Worm (Caenorhabditis elegans) whole organism, early embryonic: ENCODE results near the gene cnc-4.

Experiments used
- B0310.2 ChIP-seq: sonication (generic microtip); optimal IDR thresholded peaks from 2 replicates; lab custom pipeline; 2016; ENCODE audit warnings: mild to moderate bottlenecking, missing genetic modification characterization, missing compliant biosample characterization
- F13C5.2 ChIP-seq: sonication (generic microtip); optimal IDR thresholded peaks from 2 replicates; lab custom pipeline; 2017; ENCODE audit warnings: mild to moderate bottlenecking, missing genetic modification characterization, inconsistent platforms, missing compliant biosample characterization
- aly-1 ChIP-seq: sonication (generic microtip); optimal IDR thresholded peaks from 2 replicates; lab custom pipeline; 2016; ENCODE audit warnings: missing genetic modification characterization, missing compliant biosample characterization
- ama-1 ChIP-seq: fragments of 150-350 bp; optimal IDR thresholded peaks from 2 replicates; lab custom pipeline; 2014
- ceh-13 ChIP-seq: fragments of 200-800 bp; sonication (Bioruptor generic); optimal IDR thresholded peaks from 2 replicates; lab custom pipeline; 2018; ENCODE audit warnings: mild to moderate bottlenecking, missing genetic modification characterization, missing compliant biosample characterization
- ceh-36 ChIP-seq: sonication (generic microtip); optimal IDR thresholded peaks from 2 replicates; lab custom pipeline; 2016; ENCODE audit warnings: missing genetic modification characterization, inconsistent platforms, missing compliant biosample characterization
- ets-7 ChIP-seq: sonication (generic microtip); optimal IDR thresholded peaks from 2 replicates; lab custom pipeline; 2016; ENCODE audit warnings: missing genotype, missing genetic modification characterization, missing compliant biosample characterization
- flt-1 ChIP-seq: fragments of 200-800 bp; sonication (Bioruptor generic); IDR thresholded peaks from 2 replicates; pipeline ENCODE4 v1.3.6; 2022; ENCODE audit warnings: missing genetic modification characterization, missing compliant biosample characterization
- hmbx-1 ChIP-seq: sonication (generic microtip); optimal IDR thresholded peaks from 2 replicates; lab custom pipeline; 2016; ENCODE audit warnings: mild to moderate bottlenecking, missing genetic modification characterization, missing compliant biosample characterization
- hmg-4 ChIP-seq: fragments of 200-800 bp; sonication (Bioruptor generic); optimal IDR thresholded peaks from 2 replicates; lab custom pipeline; 2018; ENCODE audit warnings: mild to moderate bottlenecking, missing genetic modification characterization, missing compliant biosample characterization
- hnd-1 ChIP-seq: sonication (generic microtip); optimal IDR thresholded peaks from 2 replicates; lab custom pipeline; 2016; ENCODE audit warnings: missing genetic modification characterization, missing compliant biosample characterization
- pes-1 ChIP-seq: fragments of 200-800 bp; sonication (Bioruptor generic); IDR thresholded peaks from 2 replicates; pipeline ENCODE4 v1.3.6; 2022; ENCODE audit warnings: missing genetic modification reagents, missing genetic modification characterization, missing compliant biosample characterization
- scrt-1 ChIP-seq: fragments of 200-800 bp; sonication (Bioruptor generic); IDR thresholded peaks from 2 replicates; pipeline ENCODE4 v1.3.6; 2022; ENCODE audit warnings: missing genetic modification characterization, missing compliant biosample characterization
- sea-1 ChIP-seq: fragments of 200-800 bp; sonication (Bioruptor generic); conservative IDR thresholded peaks from 2 replicates; pipeline ENCODE4 v1.3.6; 2022; ENCODE audit warnings: missing genetic modification characterization, missing compliant biosample characterization
- tbx-11 ChIP-seq: fragments of 200-800 bp; sonication (Bioruptor generic); IDR thresholded peaks from 2 replicates; pipeline ENCODE4 v1.3.6; 2022; ENCODE audit warnings: missing genetic modification characterization, missing compliant biosample characterization
- tbx-37 ChIP-seq: fragments of 200-800 bp; sonication (Bioruptor generic); conservative IDR thresholded peaks from 2 replicates; pipeline ENCODE4 v1.3.6; 2022; ENCODE audit warnings: missing genetic modification reagents, missing genetic modification characterization, missing compliant biosample characterization
- tra-4 ChIP-seq: sonication (generic microtip); optimal IDR thresholded peaks from 2 replicates; lab custom pipeline; 2017; ENCODE audit warnings: missing genetic modification characterization, missing compliant biosample characterization

Gene cnc-4

ce11 chrV:1438205-1438604 lies 8.8 kb upstream of the cnc-4 start:
- TF ChIP-seq ceh-13 (GFP tag; lab: Kevin White, UChicago), result no peak
- no peak for TF ChIP-seq aly-1 (tag; lab: Kevin White, UChicago)
- no peak for TF ChIP-seq flt-1 (GFP tag; lab: Robert Waterston, UW)
- no peak for TF ChIP-seq tra-4 (tag; lab: Kevin White, UChicago)
- TF ChIP-seq ceh-36 (tag; lab: Kevin White, UChicago), result no peak
- TF ChIP-seq scrt-1, result no peak
- no peak for TF ChIP-seq hmbx-1
- no peak for TF ChIP-seq F13C5.2
- no peak for TF ChIP-seq hnd-1 (tag; lab: Kevin White, UChicago)
- TF ChIP-seq ama-1 (lab: Kevin White, UChicago), result no peak
- no peak for TF ChIP-seq pes-1 (GFP tag; lab: Robert Waterston, UW)
- no peak for TF ChIP-seq tbx-11 (GFP tag; lab: Robert Waterston, UW)
- TF ChIP-seq hmg-4 (GFP tag; lab: Kevin White, UChicago), result no peak
- no peak for TF ChIP-seq ets-7
- no peak for TF ChIP-seq tbx-37 (GFP tag; lab: Robert Waterston, UW)
- no peak for TF ChIP-seq B0310.2 (tag; lab: Kevin White, UChicago)

ce11 chrV:1438832-1439231 lies 8.2 kb upstream of the cnc-4 start, which contains the start of gene R09B5.11:
TSS of gene R09B5.11 (plus strand) at chrV:1439205.
- TF ChIP-seq tbx-11 (GFP tag; lab: Robert Waterston, UW) (no peak), flt-1 (GFP tag; lab: Robert Waterston, UW) (no peak), ceh-36 (tag; lab: Kevin White, UChicago) (no peak), tbx-37 (GFP tag; lab: Robert Waterston, UW) (no peak), B0310.2 (tag; lab: Kevin White, UChicago) (no peak)

- TF ChIP-seq tra-4 (tag; lab: Kevin White, UChicago) (no peak), ama-1 (lab: Kevin White, UChicago) (no peak), scrt-1 (no peak), hmbx-1 (no peak), F13C5.2 (no peak), ceh-36 (tag; lab: Kevin White, UChicago) (no peak), aly-1 (tag; lab: Kevin White, UChicago) (no peak), B0310.2 (tag; lab: Kevin White, UChicago) (no peak), tbx-11 (GFP tag; lab: Robert Waterston, UW) (no peak), ets-7 (no peak), ceh-13 (GFP tag; lab: Kevin White, UChicago) (no peak), hnd-1 (tag; lab: Kevin White, UChicago) (no peak), hmg-4 (GFP tag; lab: Kevin White, UChicago) (no peak), pes-1 (GFP tag; lab: Robert Waterston, UW) (no peak), tbx-37 (GFP tag; lab: Robert Waterston, UW) (no peak), sea-1 (GFP tag; lab: Robert Waterston, UW) (no peak), flt-1 (GFP tag; lab: Robert Waterston, UW) (no peak)
These were observed 5.0 kb upstream of the cnc-4 start, which contains the start of gene cnc-11 for ce11 chrV:1442042-1442441. TSS of gene cnc-11 (plus strand) at chrV:1442342.

ce11 chrV:1444180-1444579 lies 2.8 kb upstream of the cnc-4 start, which contains the start of gene cnc-1:
TSS of gene cnc-1 (minus strand) at chrV:1444280.
- TF ChIP-seq hmbx-1 (no peak), tbx-11 (GFP tag; lab: Robert Waterston, UW) (no peak), F13C5.2 (no peak), ceh-36 (tag; lab: Kevin White, UChicago) (no peak), ets-7 (no peak), hmg-4 (GFP tag; lab: Kevin White, UChicago) (no peak), aly-1 (tag; lab: Kevin White, UChicago) (no peak), pes-1 (GFP tag; lab: Robert Waterston, UW) (no peak), hnd-1 (tag; lab: Kevin White, UChicago) (no peak), tra-4 (tag; lab: Kevin White, UChicago) (no peak), flt-1 (GFP tag; lab: Robert Waterston, UW) (no peak), tbx-37 (GFP tag; lab: Robert Waterston, UW) (no peak), ceh-13 (GFP tag; lab: Kevin White, UChicago) (no peak), B0310.2 (tag; lab: Kevin White, UChicago) (no peak), sea-1 (GFP tag; lab: Robert Waterston, UW) (no peak)

ce11 chrV:1445081-1445480 lies 1.9 kb upstream of the cnc-4 start, which contains the start of gene cnc-5:
TSS of gene cnc-5 (plus strand) at chrV:1445381.
- no peak for TF ChIP-seq pes-1 (GFP tag; lab: Robert Waterston, UW)
- TF ChIP-seq ceh-36 (tag; lab: Kevin White, UChicago), result no peak
- no peak for TF ChIP-seq ets-7
- no peak for TF ChIP-seq hnd-1 (tag; lab: Kevin White, UChicago)
- TF ChIP-seq flt-1 (GFP tag; lab: Robert Waterston, UW), result no peak
- no peak for TF ChIP-seq scrt-1
- TF ChIP-seq hmbx-1, result no peak
- no peak for TF ChIP-seq F13C5.2
- no peak for TF ChIP-seq sea-1 (GFP tag; lab: Robert Waterston, UW)
- no peak for TF ChIP-seq hmg-4 (GFP tag; lab: Kevin White, UChicago)
- no peak for TF ChIP-seq tra-4 (tag; lab: Kevin White, UChicago)
- no peak for TF ChIP-seq tbx-11 (GFP tag; lab: Robert Waterston, UW)
- TF ChIP-seq ama-1 (lab: Kevin White, UChicago), result no peak
- TF ChIP-seq B0310.2 (tag; lab: Kevin White, UChicago), result no peak
- no peak for TF ChIP-seq ceh-13 (GFP tag; lab: Kevin White, UChicago)
- TF ChIP-seq tbx-37 (GFP tag; lab: Robert Waterston, UW), result no peak
- no peak for TF ChIP-seq aly-1 (tag; lab: Kevin White, UChicago)

ce11 chrV:1447724-1448123 lies 729 bp downstream of the cnc-4 start, which contains the start of gene cnc-3:
TSS of gene cnc-3 (plus strand) at chrV:1448004.
- TF ChIP-seq hnd-1 (tag; lab: Kevin White, UChicago), result no peak
- no peak for TF ChIP-seq flt-1 (GFP tag; lab: Robert Waterston, UW)
- no peak for TF ChIP-seq F13C5.2
- no peak for TF ChIP-seq sea-1 (GFP tag; lab: Robert Waterston, UW)
- TF ChIP-seq hmbx-1, result no peak
- TF ChIP-seq ceh-13 (GFP tag; lab: Kevin White, UChicago), result no peak
- no peak for TF ChIP-seq scrt-1
- no peak for TF ChIP-seq tbx-11 (GFP tag; lab: Robert Waterston, UW)
- TF ChIP-seq hmg-4 (GFP tag; lab: Kevin White, UChicago), result no peak
- TF ChIP-seq B0310.2 (tag; lab: Kevin White, UChicago), result no peak
- TF ChIP-seq tra-4 (tag; lab: Kevin White, UChicago), result no peak
- no peak for TF ChIP-seq ceh-36 (tag; lab: Kevin White, UChicago)
- no peak for TF ChIP-seq ama-1 (lab: Kevin White, UChicago)
- TF ChIP-seq tbx-37 (GFP tag; lab: Robert Waterston, UW), result no peak
